Worm (Caenorhabditis elegans) whole organism, mixed stage, embryonic: ENCODE data around the gene uig-1.

ENCODE experiments used
- M03D4.4 ChIP-seq: sonication (generic microtip); optimal IDR thresholded peaks from 2 replicates; lab custom pipeline; 2017; ENCODE audit warnings: mild to moderate bottlenecking, missing genetic modification characterization, missing compliant biosample characterization
- blmp-1 ChIP-seq: fragments of 150-350 bp; optimal IDR thresholded peaks from 2 replicates; lab custom pipeline; 2014; ENCODE audit warnings: missing biosample characterization, missing genetic modification characterization
- ceh-39 ChIP-seq: fragments of 150-350 bp; optimal IDR thresholded peaks from 2 replicates; lab custom pipeline; 2014; ENCODE audit warnings: missing biosample characterization, missing genetic modification characterization
- ceh-83 ChIP-seq: fragments of 200-800 bp; sonication (Bioruptor generic); optimal IDR thresholded peaks from 2 replicates; lab custom pipeline; 2018; ENCODE audit warnings: mild to moderate bottlenecking, missing genetic modification characterization, missing compliant biosample characterization
- ces-1 ChIP-seq: fragments of 150-350 bp; optimal IDR thresholded peaks from 2 replicates; lab custom pipeline; 2014; ENCODE audit warnings: missing biosample characterization, missing genetic modification reagents, missing genetic modification characterization
- cnd-1 ChIP-seq: fragments of 200-800 bp; sonication (Bioruptor generic); optimal IDR thresholded peaks from 2 replicates; lab custom pipeline; 2018; ENCODE audit warnings: mild to moderate bottlenecking, missing genetic modification characterization, missing compliant biosample characterization
- drap-1 ChIP-seq: fragments of 200-800 bp; sonication (Bioruptor generic); optimal IDR thresholded peaks from 3 replicates; lab custom pipeline; 2018; ENCODE audit warnings: mild to moderate bottlenecking, missing genetic modification characterization, missing compliant biosample characterization
- elt-1 ChIP-seq: sonication (generic microtip); optimal IDR thresholded peaks from 2 replicates; lab custom pipeline; 2017; ENCODE audit warnings: missing genetic modification characterization, mild to moderate bottlenecking, missing compliant biosample characterization, antibody characterized with exemption, moderate library complexity, borderline replicate concordance; ENCODE audit not compliant: insufficient read depth
- elt-3 ChIP-seq: fragments of 150-350 bp; optimal IDR thresholded peaks from 2 replicates; lab custom pipeline; 2014; ENCODE audit warnings: missing biosample characterization, missing genetic modification characterization
- ham-2 ChIP-seq: fragments of 200-800 bp; sonication (Bioruptor generic); optimal IDR thresholded peaks from 2 replicates; lab custom pipeline; 2018; ENCODE audit warnings: mild to moderate bottlenecking, missing genetic modification characterization, missing compliant biosample characterization
- hlh-1 ChIP-seq: fragments of 150-350 bp; optimal IDR thresholded peaks from 2 replicates; lab custom pipeline; 2014; ENCODE audit warnings: missing biosample characterization, missing genetic modification reagents, missing genetic modification characterization
- lin-13 ChIP-seq: fragments of 150-350 bp; optimal IDR thresholded peaks from 2 replicates; lab custom pipeline; 2014; ENCODE audit warnings: missing biosample characterization, missing genetic modification characterization
- lin-32 ChIP-seq: fragments of 200-800 bp; sonication (Bioruptor generic); optimal IDR thresholded peaks from 2 replicates; lab custom pipeline; 2018; ENCODE audit warnings: mild to moderate bottlenecking, missing genetic modification characterization, missing compliant biosample characterization
- lsy-2 ChIP-seq: fragments of 150-350 bp; optimal IDR thresholded peaks from 2 replicates; lab custom pipeline; 2014; ENCODE audit warnings: missing biosample characterization, missing genetic modification characterization
- mab-5 ChIP-seq: fragments of 150-350 bp; optimal IDR thresholded peaks from 2 replicates; lab custom pipeline; 2014; ENCODE audit warnings: missing biosample characterization, missing genetic modification characterization
- mep-1 ChIP-seq: fragments of 150-350 bp; optimal IDR thresholded peaks from 2 replicates; lab custom pipeline; 2017; ENCODE audit warnings: missing biosample characterization, missing genetic modification reagents, missing genetic modification characterization, inconsistent platforms
- mls-2 ChIP-seq: sonication (generic microtip); optimal IDR thresholded peaks from 2 replicates; lab custom pipeline; 2016; ENCODE audit warnings: mild to moderate bottlenecking, missing genetic modification characterization, moderate library complexity, missing compliant biosample characterization
- nhr-12 ChIP-seq: fragments of 150-350 bp; optimal IDR thresholded peaks from 2 replicates; lab custom pipeline; 2014; ENCODE audit warnings: missing biosample characterization, missing genetic modification characterization
- nhr-2 ChIP-seq: fragments of 150-350 bp; optimal IDR thresholded peaks from 2 replicates; lab custom pipeline; 2014; ENCODE audit warnings: missing biosample characterization, missing genetic modification characterization
- nhr-237 ChIP-seq: fragments of 150-350 bp; optimal IDR thresholded peaks from 2 replicates; lab custom pipeline; 2014; ENCODE audit warnings: missing biosample characterization, missing genetic modification characterization
- nhr-28 ChIP-seq: fragments of 150-350 bp; optimal IDR thresholded peaks from 2 replicates; lab custom pipeline; 2014; ENCODE audit warnings: missing biosample characterization, missing genetic modification characterization
- nhr-76 ChIP-seq: sonication (generic microtip); optimal IDR thresholded peaks from 2 replicates; lab custom pipeline; 2017; ENCODE audit warnings: missing biosample characterization, missing genetic modification characterization
- pha-4 ChIP-seq: fragments of 150-350 bp; optimal IDR thresholded peaks from 2 replicates; lab custom pipeline; 2018; ENCODE audit warnings: missing biosample characterization, missing genetic modification reagents, missing genetic modification characterization
- sem-2 ChIP-seq: fragments of 200-800 bp; sonication (Bioruptor generic); optimal IDR thresholded peaks from 2 replicates; lab custom pipeline; 2018; ENCODE audit warnings: mild to moderate bottlenecking, missing genetic modification characterization, missing compliant biosample characterization
- snpc-4 ChIP-seq: fragments of 150-350 bp; optimal IDR thresholded peaks from 2 replicates; lab custom pipeline; 2014; ENCODE audit warnings: missing biosample characterization, missing genetic modification characterization
- sptf-1 ChIP-seq: sonication (generic microtip); optimal IDR thresholded peaks from 2 replicates; lab custom pipeline; 2017; ENCODE audit warnings: mild to moderate bottlenecking, missing genetic modification characterization, moderate library complexity, missing compliant biosample characterization
- tbx-8 ChIP-seq: fragments of 200-800 bp; sonication (Bioruptor generic); optimal IDR thresholded peaks from 2 replicates; lab custom pipeline; 2018; ENCODE audit warnings: mild to moderate bottlenecking, missing genetic modification characterization, moderate library complexity, missing compliant biosample characterization
- unc-120 ChIP-seq: sonication (generic microtip); optimal IDR thresholded peaks from 2 replicates; lab custom pipeline; 2017; ENCODE audit warnings: missing genetic modification characterization, missing compliant biosample characterization; ENCODE audit not compliant: poor library complexity, severe bottlenecking
- unc-39 ChIP-seq: fragments of 150-350 bp; optimal IDR thresholded peaks from 2 replicates; lab custom pipeline; 2014; ENCODE audit warnings: missing biosample characterization, missing genetic modification characterization
- unc-62 ChIP-seq: fragments of 150-350 bp; optimal IDR thresholded peaks from 2 replicates; lab custom pipeline; 2014; ENCODE audit warnings: missing biosample characterization, missing genetic modification reagents, missing genetic modification characterization
- zip-8 ChIP-seq: fragments of 150-350 bp; optimal IDR thresholded peaks from 2 replicates; lab custom pipeline; 2014; ENCODE audit warnings: missing biosample characterization, missing genetic modification characterization
- ztf-11 ChIP-seq: fragments of 150-350 bp; optimal IDR thresholded peaks from 2 replicates; lab custom pipeline; 2014; ENCODE audit warnings: missing biosample characterization, missing genetic modification characterization

uig-1 gene

DNA sequence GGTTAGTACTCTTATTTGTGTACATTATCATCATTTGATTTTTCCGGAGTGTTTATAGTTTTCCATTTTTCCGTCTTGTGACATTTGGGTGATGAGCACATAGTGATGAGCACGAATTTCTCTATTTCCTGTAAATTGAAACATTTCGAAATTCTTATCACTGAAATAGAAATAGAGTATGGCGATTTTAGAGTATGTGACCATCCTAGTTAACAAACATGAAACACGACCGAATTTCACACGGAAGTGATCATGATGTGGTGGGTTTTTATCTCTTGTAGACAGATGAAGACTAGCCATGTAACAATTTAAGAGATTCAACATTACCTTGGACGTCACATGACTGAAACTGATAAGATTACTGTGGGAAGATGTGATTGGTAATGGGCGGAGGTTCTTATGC lies 26.5 kb downstream of the uig-1 start:
- TF ChIP-seq nhr-237 (tag; lab: Kevin White, UChicago) (no peak), nhr-76 (tag; lab: Kevin White, UChicago) (no peak), zip-8 (no peak), mab-5 (tag; lab: Kevin White, UChicago) (no peak), lin-13 (no peak), M03D4.4 (tag; lab: Kevin White, UChicago) (no peak), nhr-2 (tag; lab: Kevin White, UChicago) (no peak), ham-2 (GFP tag; lab: Kevin White, UChicago) (no peak), ceh-83 (GFP tag; lab: Kevin White, UChicago) (no peak)
- TF ChIP-seq, all 35 proteins: peak for 0

DNA sequence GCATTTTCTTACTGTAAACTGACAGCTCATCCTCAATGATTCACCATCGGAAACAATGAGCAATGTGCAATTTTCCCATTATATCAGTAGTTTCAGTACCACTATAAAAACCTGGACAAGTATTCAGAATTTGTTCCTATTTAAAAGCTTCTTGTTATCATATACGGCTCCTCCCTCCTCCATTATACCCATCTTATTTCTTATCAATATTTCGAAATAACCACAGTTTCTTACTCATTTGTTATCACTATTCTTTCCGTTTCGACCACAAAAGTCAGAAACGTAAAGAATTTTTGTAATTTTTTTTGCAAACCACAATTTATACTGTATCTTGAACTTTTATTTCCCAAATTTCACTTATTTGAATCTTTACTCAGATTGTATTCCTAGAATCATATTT lies 27.7 kb downstream of the uig-1 start:
- TF ChIP-seq hlh-1 (tag; lab: Kevin White, UChicago) (no peak), nhr-2 (tag; lab: Kevin White, UChicago) (no peak), unc-62 (GFP tag; lab: Kevin White, UChicago) (no peak)

DNA sequence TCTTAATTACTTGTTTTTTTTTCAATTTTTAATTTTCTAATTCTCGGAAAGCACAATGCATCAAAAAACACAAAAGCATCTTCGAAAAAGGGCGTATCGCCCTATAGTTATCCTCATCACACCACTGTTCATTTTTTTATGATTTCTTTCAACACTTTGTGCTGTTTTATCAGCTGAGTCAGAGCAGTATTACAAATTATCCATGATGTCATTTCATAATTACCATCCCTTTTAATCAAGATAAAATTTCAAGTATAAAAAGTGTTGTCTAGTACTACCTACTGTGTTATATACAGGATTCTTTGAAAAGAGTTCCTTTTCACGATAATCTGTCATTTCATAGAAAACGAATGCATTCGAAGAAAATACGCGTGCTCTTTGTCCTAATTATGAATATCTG lies 29.1 kb downstream of the uig-1 start:
- TF ChIP-seq pha-4 (tag; lab: Kevin White, UChicago) = no peak
- no peak for TF ChIP-seq nhr-76 (tag; lab: Kevin White, UChicago)
- no peak for TF ChIP-seq ztf-11 (tag; lab: Kevin White, UChicago)
- TF ChIP-seq mls-2 (tag; lab: Kevin White, UChicago) = no peak
- TF ChIP-seq ceh-39 = no peak
- no peak for TF ChIP-seq elt-1
- TF ChIP-seq mep-1 (tag; lab: Kevin White, UChicago) = no peak
- no peak for TF ChIP-seq lin-13
- TF ChIP-seq zip-8 = no peak

DNA sequence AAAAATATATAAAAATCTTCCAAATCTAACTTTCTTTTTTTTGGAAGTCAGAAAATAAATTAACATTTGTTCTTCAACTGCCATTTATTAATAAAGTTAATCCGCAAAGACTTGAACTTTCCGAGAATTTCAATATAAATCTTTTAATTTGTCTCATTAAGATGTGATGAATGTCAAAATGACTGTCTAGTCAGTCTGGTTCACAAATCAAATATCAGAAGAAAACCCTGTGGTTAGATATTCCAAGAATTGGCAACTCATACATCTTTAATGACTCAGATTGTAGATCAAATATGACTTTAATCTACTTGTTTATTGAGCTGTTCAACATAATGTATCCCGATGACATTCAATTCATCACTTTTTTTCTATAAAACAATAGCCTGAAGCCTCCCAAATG lies 30.1 kb downstream of the uig-1 start:
- TF ChIP-seq ces-1 = no peak
- TF ChIP-seq cnd-1 (tag; lab: Kevin White, UChicago) = no peak
- no peak for TF ChIP-seq ceh-39
- no peak for TF ChIP-seq ceh-83 (GFP tag; lab: Kevin White, UChicago)
- no peak for TF ChIP-seq sem-2
- TF ChIP-seq unc-120 = no peak
- TF ChIP-seq snpc-4 (tag; lab: Kevin White, UChicago) = no peak
- no peak for TF ChIP-seq zip-8
- TF ChIP-seq drap-1 (GFP tag; lab: Kevin White, UChicago) = no peak
- TF ChIP-seq blmp-1 (tag; lab: Kevin White, UChicago) = no peak
- no peak for TF ChIP-seq nhr-28

DNA sequence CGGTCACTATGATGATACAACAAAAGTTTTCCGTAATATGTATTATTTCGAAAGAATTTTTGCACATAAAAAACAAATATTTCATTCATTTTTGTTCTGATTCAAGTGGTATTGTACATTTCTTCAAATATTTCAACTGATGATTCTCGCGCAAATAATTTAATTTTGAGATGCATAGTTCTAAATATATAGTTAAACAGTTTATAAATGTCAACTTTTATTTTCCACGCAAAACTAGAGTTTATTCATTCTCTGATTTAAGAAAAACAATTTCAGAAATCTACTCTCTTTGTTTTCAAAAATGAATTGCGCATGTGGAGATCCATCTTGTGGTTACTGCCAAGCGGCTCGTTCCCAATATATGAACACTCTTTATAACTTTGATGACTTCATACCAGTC lies 31.5 kb downstream of the uig-1 start, which contains the start of gene zip-5:
zip-5 (plus strand) TSS at position 301 of the 400 bp plus-strand sequence.
- no peak for TF ChIP-seq lsy-2 (tag; lab: Kevin White, UChicago)
- TF ChIP-seq nhr-12 = no peak
- TF ChIP-seq mep-1 (tag; lab: Kevin White, UChicago) = no peak
- no peak for TF ChIP-seq tbx-8 (GFP tag; lab: Kevin White, UChicago)
- no peak for TF ChIP-seq lin-13
- TF ChIP-seq lin-32 (GFP tag; lab: Kevin White, UChicago) = no peak
- TF ChIP-seq elt-1 = no peak
- no peak for TF ChIP-seq drap-1 (GFP tag; lab: Kevin White, UChicago)
- no peak for TF ChIP-seq ceh-83 (GFP tag; lab: Kevin White, UChicago)
- TF ChIP-seq unc-120 = no peak
- TF ChIP-seq unc-62 (GFP tag; lab: Kevin White, UChicago) = no peak
- no peak for TF ChIP-seq nhr-28
- no peak for TF ChIP-seq hlh-1 (tag; lab: Kevin White, UChicago)
- no peak for TF ChIP-seq elt-3 (tag; lab: Kevin White, UChicago)
- TF ChIP-seq ztf-11 (tag; lab: Kevin White, UChicago) = no peak
- no peak for TF ChIP-seq ceh-39
- TF ChIP-seq unc-39 (tag; lab: Kevin White, UChicago) = no peak

DNA sequence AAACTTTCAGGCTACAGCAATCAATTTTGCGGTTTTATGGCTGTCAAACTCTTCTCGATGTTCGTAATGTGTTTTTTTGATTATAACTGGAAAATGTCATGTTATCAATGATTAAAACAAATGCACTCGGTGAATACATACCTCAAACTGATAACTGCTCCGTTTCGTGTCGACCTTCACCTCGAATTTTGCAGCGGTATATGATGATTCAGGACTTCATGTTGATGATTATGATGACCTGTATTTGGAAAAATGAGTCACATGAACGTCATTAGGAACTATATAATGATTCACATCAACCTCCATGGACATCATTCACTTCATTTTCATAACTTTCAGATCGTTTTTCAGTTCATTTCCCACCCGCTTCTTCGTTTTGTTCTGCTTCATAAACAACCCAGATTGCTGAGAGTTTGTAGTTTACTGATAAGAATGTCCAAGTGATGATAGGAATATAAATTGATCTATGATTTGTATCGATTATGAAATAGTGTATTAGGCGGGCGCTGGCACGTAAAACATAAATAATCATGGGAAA lies 32.9 kb downstream of the uig-1 start:
- TF ChIP-seq M03D4.4 (tag; lab: Kevin White, UChicago) (no peak), ces-1 (no peak), blmp-1 (tag; lab: Kevin White, UChicago) (no peak), lsy-2 (tag; lab: Kevin White, UChicago) (no peak), sptf-1 (tag; lab: Kevin White, UChicago) (no peak), ztf-11 (tag; lab: Kevin White, UChicago) (no peak)
